Worm (Caenorhabditis elegans) whole organism, early embryonic: ENCODE data around the gene Y54B9A.1.

Experiments
- B0310.2 ChIP-seq: sonication (generic microtip); optimal IDR thresholded peaks from 2 replicates; lab custom pipeline; 2016; ENCODE audit warnings: mild to moderate bottlenecking, missing genetic modification characterization, missing compliant biosample characterization
- F13C5.2 ChIP-seq: sonication (generic microtip); optimal IDR thresholded peaks from 2 replicates; lab custom pipeline; 2017; ENCODE audit warnings: mild to moderate bottlenecking, missing genetic modification characterization, inconsistent platforms, missing compliant biosample characterization
- aly-1 ChIP-seq: sonication (generic microtip); optimal IDR thresholded peaks from 2 replicates; lab custom pipeline; 2016; ENCODE audit warnings: missing genetic modification characterization, missing compliant biosample characterization
- ama-1 ChIP-seq: fragments of 150-350 bp; optimal IDR thresholded peaks from 2 replicates; lab custom pipeline; 2014
- ceh-36 ChIP-seq: sonication (generic microtip); optimal IDR thresholded peaks from 2 replicates; lab custom pipeline; 2016; ENCODE audit warnings: missing genetic modification characterization, inconsistent platforms, missing compliant biosample characterization
- ets-7 ChIP-seq: sonication (generic microtip); optimal IDR thresholded peaks from 2 replicates; lab custom pipeline; 2016; ENCODE audit warnings: missing genotype, missing genetic modification characterization, missing compliant biosample characterization
- flt-1 ChIP-seq: fragments of 200-800 bp; sonication (Bioruptor generic); IDR thresholded peaks from 2 replicates; pipeline ENCODE4 v1.3.6; 2022; ENCODE audit warnings: missing genetic modification characterization, missing compliant biosample characterization
- hmbx-1 ChIP-seq: sonication (generic microtip); optimal IDR thresholded peaks from 2 replicates; lab custom pipeline; 2016; ENCODE audit warnings: mild to moderate bottlenecking, missing genetic modification characterization, missing compliant biosample characterization
- hmg-4 ChIP-seq: fragments of 200-800 bp; sonication (Bioruptor generic); optimal IDR thresholded peaks from 2 replicates; lab custom pipeline; 2018; ENCODE audit warnings: mild to moderate bottlenecking, missing genetic modification characterization, missing compliant biosample characterization
- pes-1 ChIP-seq: fragments of 200-800 bp; sonication (Bioruptor generic); IDR thresholded peaks from 2 replicates; pipeline ENCODE4 v1.3.6; 2022; ENCODE audit warnings: missing genetic modification reagents, missing genetic modification characterization, missing compliant biosample characterization
- scrt-1 ChIP-seq: fragments of 200-800 bp; sonication (Bioruptor generic); IDR thresholded peaks from 2 replicates; pipeline ENCODE4 v1.3.6; 2022; ENCODE audit warnings: missing genetic modification characterization, missing compliant biosample characterization
- tra-4 ChIP-seq: sonication (generic microtip); optimal IDR thresholded peaks from 2 replicates; lab custom pipeline; 2017; ENCODE audit warnings: missing genetic modification characterization, missing compliant biosample characterization

DNA sequence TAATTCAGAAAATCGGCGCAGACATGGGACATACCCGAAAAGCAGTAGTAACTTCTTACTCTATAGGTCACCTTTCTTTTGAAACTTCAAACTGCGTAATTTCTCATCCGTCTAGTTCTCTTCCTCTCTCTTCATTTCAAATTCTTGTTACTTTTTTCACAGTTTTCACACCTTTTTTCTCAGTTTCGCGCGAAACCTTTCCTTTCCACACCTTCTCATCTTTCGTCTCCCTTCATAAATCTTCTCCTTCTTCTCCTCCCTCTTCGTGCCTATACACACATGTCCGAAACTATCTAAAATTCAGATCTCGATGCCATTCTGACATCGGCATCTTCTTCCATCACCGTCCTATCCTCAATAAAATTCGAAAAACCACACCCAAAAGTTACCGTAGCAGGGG, 4.4 kb upstream of the Y54B9A.1 start, which contains the start of gene wdr-62:
- TF ChIP-seq B0310.2 (tag; lab: Kevin White, UChicago) (no peak), aly-1 (tag; lab: Kevin White, UChicago) (no peak), ama-1 (lab: Kevin White, UChicago) (no peak), pes-1 (GFP tag; lab: Robert Waterston, UW) (no peak), tra-4 (tag; lab: Kevin White, UChicago) (no peak), ets-7 (tag; lab: Kevin White, UChicago) (no peak), F13C5.2 (tag; lab: Kevin White, UChicago) (no peak), scrt-1 (no peak), hmbx-1 (no peak), flt-1 (GFP tag; lab: Robert Waterston, UW) (no peak), hmg-4 (no peak), ceh-36 (tag; lab: Kevin White, UChicago) (no peak)
